Worm (Caenorhabditis elegans) whole organism, L2 larva: Measurements from ENCODE around the gene Y55F3C.10.

Source experiments
- C34F6.9 ChIP-seq: fragments of 150-350 bp; optimal IDR thresholded peaks from 2 replicates; lab custom pipeline; 2014; ENCODE audit warnings: missing biosample characterization, missing genetic modification characterization
- F13H6.1 ChIP-seq: sonication (generic microtip); optimal IDR thresholded peaks from 2 replicates; lab custom pipeline; 2016; ENCODE audit warnings: missing genetic modification characterization, missing compliant biosample characterization
- Y55F3AM.14 ChIP-seq: fragments of 200-800 bp; sonication (Bioruptor generic); optimal IDR thresholded peaks from 2 replicates; lab custom pipeline; 2018; ENCODE audit warnings: mild to moderate bottlenecking, missing genetic modification characterization, missing compliant biosample characterization
- ZK546.5 ChIP-seq: sonication (generic microtip); optimal IDR thresholded peaks from 2 replicates; lab custom pipeline; 2017; ENCODE audit warnings: missing biosample characterization, missing genetic modification characterization
- aly-2 ChIP-seq: fragments of 150-350 bp; optimal IDR thresholded peaks from 2 replicates; lab custom pipeline; 2014; ENCODE audit warnings: missing biosample characterization, missing genetic modification characterization
- blmp-1 ChIP-seq: sonication (generic microtip); optimal IDR thresholded peaks from 2 replicates; lab custom pipeline; 2017; ENCODE audit warnings: missing genetic modification characterization, mild to moderate bottlenecking, missing compliant biosample characterization, antibody characterized with exemption, moderate library complexity; ENCODE audit not compliant: insufficient read depth
- ceh-16 ChIP-seq: fragments of 150-350 bp; optimal IDR thresholded peaks from 2 replicates; lab custom pipeline; 2014; ENCODE audit warnings: missing biosample characterization, missing genetic modification characterization
- dmd-4 ChIP-seq: sonication (generic microtip); optimal IDR thresholded peaks from 2 replicates; lab custom pipeline; 2017; ENCODE audit warnings: missing biosample characterization, missing genetic modification characterization
- egl-27 ChIP-seq: sonication (generic microtip); optimal IDR thresholded peaks from 3 replicates; lab custom pipeline; 2017; ENCODE audit warnings: missing biosample characterization, missing genetic modification reagents, missing genetic modification characterization
- elt-1 ChIP-seq: fragments of 150-350 bp; optimal IDR thresholded peaks from 2 replicates; lab custom pipeline; 2014; ENCODE audit warnings: missing biosample characterization, missing genetic modification characterization
- elt-3 ChIP-seq: sonication (generic microtip); optimal IDR thresholded peaks from 2 replicates; lab custom pipeline; 2017; ENCODE audit warnings: missing biosample characterization, missing genetic modification characterization
- fos-1 ChIP-seq: fragments of 150-350 bp; optimal IDR thresholded peaks from 2 replicates; lab custom pipeline; 2014; ENCODE audit warnings: missing biosample characterization, missing genetic modification characterization
- gmeb-1 ChIP-seq: fragments of 150-350 bp; optimal IDR thresholded peaks from 2 replicates; lab custom pipeline; 2014; ENCODE audit warnings: missing biosample characterization, missing genetic modification characterization
- lin-11 ChIP-seq: fragments of 150-350 bp; sonication (generic microtip); optimal IDR thresholded peaks from 2 replicates; lab custom pipeline; 2014; ENCODE audit warnings: missing biosample characterization, missing genetic modification characterization, inconsistent platforms, mixed read lengths
- lin-13 ChIP-seq: fragments of 150-350 bp; optimal IDR thresholded peaks from 2 replicates; lab custom pipeline; 2014; ENCODE audit warnings: missing biosample characterization, missing genetic modification reagents, missing genetic modification characterization
- lin-39 ChIP-seq: fragments of 150-350 bp; optimal IDR thresholded peaks from 2 replicates; lab custom pipeline; 2014; ENCODE audit warnings: missing biosample characterization, missing genetic modification reagents, missing genetic modification characterization
- mab-5 ChIP-seq: fragments of 150-350 bp; optimal IDR thresholded peaks from 2 replicates; lab custom pipeline; 2014; ENCODE audit warnings: missing biosample characterization, missing genetic modification characterization
- mbf-1 ChIP-seq: sonication (generic microtip); optimal IDR thresholded peaks from 2 replicates; lab custom pipeline; 2017; ENCODE audit warnings: missing biosample characterization, missing genetic modification characterization
- mdl-1 ChIP-seq, 2 experiments: fragments of 150-350 bp in 1 of 2; sonication (generic microtip) in 1 of 2; optimal IDR thresholded peaks; 2 replicates each; lab custom pipeline; 2017; ENCODE audit warnings: missing biosample characterization in 2 of 2, missing genetic modification characterization in 2 of 2
- nhr-10 ChIP-seq: sonication (generic microtip); optimal IDR thresholded peaks from 2 replicates; lab custom pipeline; 2017; ENCODE audit warnings: missing biosample characterization, missing genetic modification characterization
- nhr-11 ChIP-seq: fragments of 150-350 bp; optimal IDR thresholded peaks from 2 replicates; lab custom pipeline; 2014; ENCODE audit warnings: missing biosample characterization, missing genetic modification characterization
- nhr-129 ChIP-seq: fragments of 150-350 bp; optimal IDR thresholded peaks from 2 replicates; lab custom pipeline; 2014; ENCODE audit warnings: missing biosample characterization, missing genetic modification characterization
- nhr-21 ChIP-seq: fragments of 150-350 bp; optimal IDR thresholded peaks from 2 replicates; lab custom pipeline; 2014; ENCODE audit warnings: missing biosample characterization, missing genetic modification characterization
- nhr-237 ChIP-seq: fragments of 150-350 bp; optimal IDR thresholded peaks from 2 replicates; lab custom pipeline; 2014; ENCODE audit warnings: missing biosample characterization, missing genetic modification characterization
- nhr-25 ChIP-seq: fragments of 150-350 bp; sonication (generic microtip); optimal IDR thresholded peaks from 3 replicates; lab custom pipeline; 2014; ENCODE audit warnings: missing biosample characterization, missing genetic modification characterization
- peb-1 ChIP-seq: fragments of 150-350 bp; optimal IDR thresholded peaks from 2 replicates; lab custom pipeline; 2014; ENCODE audit warnings: missing biosample characterization, missing genetic modification characterization
- sem-4 ChIP-seq: fragments of 150-350 bp; optimal IDR thresholded peaks from 2 replicates; lab custom pipeline; 2014; ENCODE audit warnings: missing biosample characterization, missing genetic modification reagents, missing genetic modification characterization
- skn-1 ChIP-seq: sonication (generic microtip); optimal IDR thresholded peaks from 2 replicates; lab custom pipeline; 2017; ENCODE audit warnings: missing biosample characterization, missing genetic modification characterization
- snpc-4 ChIP-seq: fragments of 150-350 bp; optimal IDR thresholded peaks from 2 replicates; lab custom pipeline; 2014; ENCODE audit warnings: missing biosample characterization, missing genetic modification characterization
- unc-39 ChIP-seq: fragments of 150-350 bp; optimal IDR thresholded peaks from 2 replicates; lab custom pipeline; 2014; ENCODE audit warnings: missing biosample characterization, missing genetic modification characterization
- unc-55 ChIP-seq: fragments of 150-350 bp; sonication (generic microtip); optimal IDR thresholded peaks from 3 replicates; lab custom pipeline; 2014; ENCODE audit warnings: missing biosample characterization, missing genetic modification reagents, missing genetic modification characterization
- unc-62 ChIP-seq: fragments of 150-350 bp; optimal IDR thresholded peaks from 2 replicates; lab custom pipeline; 2014; ENCODE audit warnings: missing biosample characterization, missing genetic modification reagents, missing genetic modification characterization
- zag-1 ChIP-seq: fragments of 150-350 bp; optimal IDR thresholded peaks from 2 replicates; lab custom pipeline; 2014; ENCODE audit warnings: missing biosample characterization, missing genetic modification characterization
- ztf-1 ChIP-seq: fragments of 200-800 bp; sonication (Bioruptor generic); conservative IDR thresholded peaks from 2 replicates; pipeline ENCODE4 v1.3.6; 2022; ENCODE audit warnings: missing genetic modification characterization, missing compliant biosample characterization
- ztf-11 ChIP-seq: sonication (generic microtip); optimal IDR thresholded peaks from 2 replicates; lab custom pipeline; 2017; ENCODE audit warnings: missing biosample characterization, missing genetic modification characterization
- ztf-4 ChIP-seq: fragments of 150-350 bp; optimal IDR thresholded peaks from 2 replicates; lab custom pipeline; 2014; ENCODE audit warnings: missing biosample characterization, missing genetic modification characterization

The Y55F3C.10 gene

DNA sequence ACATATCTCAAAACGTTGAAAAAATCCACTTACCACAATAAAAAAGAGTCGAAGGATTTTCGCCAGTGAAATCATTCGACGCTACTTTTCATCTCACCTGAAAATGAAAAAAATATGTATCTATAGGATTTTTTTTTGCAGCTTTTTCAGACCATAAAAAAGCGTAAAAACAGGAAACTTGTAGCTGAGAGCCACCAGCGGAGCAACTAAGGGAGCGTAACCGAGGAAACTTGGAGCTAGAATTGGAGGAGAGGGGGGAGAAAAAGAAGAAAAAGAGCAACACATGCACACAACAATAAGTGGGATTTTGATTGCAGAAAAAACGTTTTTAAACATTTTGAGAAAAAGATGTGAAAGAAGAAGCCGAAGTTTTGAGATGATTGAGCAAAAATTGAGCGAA is 11.6 kb downstream of the Y55F3C.10 start, which contains the start of gene cutl-26:
Gene cutl-26, minus strand, starts transcription at position 101 of the 400 bp plus-strand sequence.
- no peak for TF ChIP-seq unc-39 (tag; lab: Kevin White, UChicago)
- no peak for TF ChIP-seq mab-5 (tag; lab: Kevin White, UChicago)
- no peak for TF ChIP-seq nhr-25 (tag; lab: Kevin White, UChicago)
- TF ChIP-seq ZK546.5 (tag; lab: Kevin White, UChicago) = no peak
- TF ChIP-seq elt-1 = no peak
- no peak for TF ChIP-seq nhr-129 (tag; lab: Kevin White, UChicago)
- TF ChIP-seq nhr-237 (tag; lab: Kevin White, UChicago) = no peak
- TF ChIP-seq nhr-10 = no peak
- TF ChIP-seq ztf-11 = no peak
- no peak for TF ChIP-seq dmd-4
- TF ChIP-seq nhr-21 = no peak
- no peak for TF ChIP-seq lin-39
- no peak for TF ChIP-seq Y55F3AM.14 (GFP tag; lab: Kevin White, UChicago)
- no peak for TF ChIP-seq ztf-4 (tag; lab: Kevin White, UChicago)
- no peak for TF ChIP-seq aly-2 (tag; lab: Kevin White, UChicago)
- no peak for TF ChIP-seq zag-1
- TF ChIP-seq elt-3 (tag; lab: Kevin White, UChicago) = no peak
- no peak for TF ChIP-seq snpc-4 (tag; lab: Kevin White, UChicago)
- TF ChIP-seq peb-1 (tag; lab: Kevin White, UChicago) = no peak
- no peak for TF ChIP-seq sem-4 (tag; lab: Kevin White, UChicago)

DNA sequence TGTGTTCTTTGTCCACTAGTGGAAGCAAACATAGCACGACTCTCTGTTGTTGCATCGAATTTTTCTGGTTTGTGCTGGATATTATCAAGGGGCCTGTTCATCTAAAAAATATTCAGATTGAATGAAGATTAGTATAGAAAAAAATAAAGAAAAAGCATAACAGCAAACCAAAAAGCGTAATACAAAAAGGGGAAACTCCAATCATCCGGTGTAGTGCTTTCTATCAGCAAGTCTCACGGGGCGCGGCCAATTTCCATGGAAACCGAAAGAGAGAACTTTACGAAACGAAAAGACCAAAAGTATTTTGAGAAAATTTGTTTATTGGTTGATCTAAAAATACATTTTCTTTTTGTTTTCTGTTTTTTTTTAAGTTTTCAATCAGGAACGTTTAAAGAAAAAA is 20.9 kb downstream of the Y55F3C.10 start, which contains the start of gene Y55F3C.17:
Gene Y55F3C.17, minus strand, starts transcription at position 101 of the 400 bp plus-strand sequence.
- TF ChIP-seq mdl-1 (tag; optimal IDR thresholded peaks at IDR 0.05; lab: Kevin White, UChicago) (no peak), nhr-11 (tag; lab: Kevin White, UChicago) (no peak), aly-2 (tag; lab: Kevin White, UChicago) (no peak), nhr-129 (tag; lab: Kevin White, UChicago) (no peak), lin-13 (GFP tag; lab: Kevin White, UChicago) (no peak), elt-1 (no peak), gmeb-1 (no peak), ztf-1 (GFP tag; lab: Robert Waterston, UW) (no peak), ceh-16 (no peak), ZK546.5 (tag; lab: Kevin White, UChicago) (no peak), nhr-237 (tag; lab: Kevin White, UChicago) (no peak), blmp-1 (no peak), egl-27 (no peak), peb-1 (tag; lab: Kevin White, UChicago) (no peak), unc-39 (tag; lab: Kevin White, UChicago) (no peak), mbf-1 (tag; lab: Kevin White, UChicago) (no peak), elt-3 (tag; lab: Kevin White, UChicago) (no peak), lin-11 (tag; lab: Kevin White, UChicago) (no peak)

DNA sequence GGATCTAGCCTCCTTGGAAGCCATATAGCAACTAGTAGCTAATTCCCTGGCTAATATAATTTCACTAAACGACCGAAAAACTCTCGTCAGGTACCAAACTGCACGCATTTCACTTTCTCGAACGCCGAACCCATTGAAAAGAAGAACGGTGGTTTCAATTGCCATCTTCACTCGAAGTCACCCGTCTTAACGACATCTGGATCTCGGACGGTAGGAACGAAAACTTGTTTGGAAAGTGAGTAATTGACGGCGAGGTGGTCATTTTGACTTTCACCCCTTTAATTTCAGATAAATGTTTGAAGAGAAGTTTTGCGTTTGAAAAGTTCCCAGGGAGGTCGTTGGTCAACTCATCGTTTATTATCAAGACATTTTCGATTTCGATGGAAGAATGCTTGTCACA is 34.5 kb downstream of the Y55F3C.10 start:
- no peak for TF ChIP-seq nhr-25 (tag; lab: Kevin White, UChicago)
- TF ChIP-seq egl-27 = no peak
- TF ChIP-seq ztf-11 = no peak
- no peak for TF ChIP-seq nhr-21
- no peak for TF ChIP-seq skn-1 (tag; lab: Kevin White, UChicago)
- no peak for TF ChIP-seq snpc-4 (tag; lab: Kevin White, UChicago)
- TF ChIP-seq F13H6.1 = no peak
- TF ChIP-seq nhr-11 (tag; lab: Kevin White, UChicago) = no peak
- no peak for TF ChIP-seq blmp-1
- no peak for TF ChIP-seq unc-62 (GFP tag; lab: Kevin White, UChicago)
- TF ChIP-seq fos-1 (tag; lab: Kevin White, UChicago) = no peak
- no peak for TF ChIP-seq gmeb-1
- TF ChIP-seq unc-39 (tag; lab: Kevin White, UChicago) = no peak
- TF ChIP-seq lin-11 (tag; lab: Kevin White, UChicago) = no peak
- no peak for TF ChIP-seq nhr-129 (tag; lab: Kevin White, UChicago)
- TF ChIP-seq unc-55 (GFP tag; lab: Kevin White, UChicago) = no peak
- TF ChIP-seq zag-1 = no peak
- TF ChIP-seq C34F6.9 (tag; lab: Kevin White, UChicago) = no peak
- no peak for TF ChIP-seq lin-39

DNA sequence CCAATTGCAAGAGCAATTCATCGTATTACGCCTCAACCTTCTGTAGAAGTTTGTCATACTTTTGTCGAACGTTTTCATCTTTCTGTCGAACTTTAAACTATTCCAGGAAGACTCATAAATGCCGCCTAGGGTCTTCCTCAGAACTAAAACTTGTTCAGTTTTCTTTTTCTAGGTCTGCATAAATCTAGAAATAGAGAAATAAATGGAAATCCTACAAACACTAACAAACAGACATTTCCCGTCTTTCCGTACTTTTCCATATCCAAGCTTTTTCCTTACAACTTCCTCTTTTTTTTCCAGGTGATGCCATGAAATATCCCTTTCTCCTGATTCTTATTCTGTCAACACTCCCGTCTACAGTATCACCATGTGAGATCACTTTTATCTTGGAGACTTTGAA is 35.1 kb downstream of the Y55F3C.10 start, which contains the start of gene cutl-28:
Gene cutl-28, plus strand, starts transcription at position 301 of the 400 bp plus-strand sequence.
- no peak for TF ChIP-seq lin-11 (tag; lab: Kevin White, UChicago)
- no peak for TF ChIP-seq nhr-11 (tag; lab: Kevin White, UChicago)
- no peak for TF ChIP-seq egl-27
